Worm (Caenorhabditis elegans) whole organism, L1 larva: ENCODE results near the gene ZK1240.2.
A peak's percentile ranks its signal among the peaks of the same experiment; 100 is the strongest.

Experiments
- C16A3.4 ChIP-seq: fragments of 150-350 bp; optimal IDR thresholded peaks from 2 replicates; lab custom pipeline; 2014; ENCODE audit warnings: missing biosample characterization, missing genetic modification characterization
- C34B4.2 ChIP-seq: sonication (generic microtip); optimal IDR thresholded peaks from 2 replicates; lab custom pipeline; 2017; ENCODE audit warnings: mild to moderate bottlenecking, missing genetic modification characterization, missing compliant biosample characterization
- aly-2 ChIP-seq: fragments of 150-350 bp; optimal IDR thresholded peaks from 2 replicates; lab custom pipeline; 2014; ENCODE audit warnings: missing biosample characterization, missing genetic modification characterization
- ama-1 ChIP-seq: fragments of 150-350 bp; optimal IDR thresholded peaks from 2 replicates; lab custom pipeline; 2014
- ceh-8 ChIP-seq: fragments of 200-800 bp; sonication (Bioruptor generic); optimal IDR thresholded peaks from 2 replicates; lab custom pipeline; 2018; ENCODE audit warnings: mild to moderate bottlenecking, missing genetic modification characterization, moderate library complexity, missing compliant biosample characterization
- ceh-88 ChIP-seq: fragments of 200-800 bp; sonication (Bioruptor generic); IDR thresholded peaks from 2 replicates; pipeline ENCODE4 v1.3.6; 2022; ENCODE audit warnings: missing genetic modification characterization, missing compliant biosample characterization
- dpl-1 ChIP-seq, 3 experiments: fragments of 150-350 bp in 2 of 3; sonication (generic microtip) in 1 of 3; optimal IDR thresholded peaks; 2 replicates each; lab custom pipeline; 2014 to 2017; ENCODE audit warnings: missing biosample characterization in 3 of 3, missing genetic modification characterization in 3 of 3, missing genetic modification reagents in 3 of 3
- efl-1 ChIP-seq, 4 experiments: fragments of 150-350 bp; optimal IDR thresholded peaks in 3 of 4; peaks in 1 of 4; 1 replicate in 1 of 4; 2 replicates in 3 of 4; lab custom pipeline; 2014; ENCODE audit warnings: missing biosample characterization in 2 of 4, missing genetic modification characterization in 2 of 4, missing genetic modification reagents in 2 of 4
- elt-3 ChIP-seq, 6 experiments: fragments of 150-350 bp in 1 of 6; sonication (generic microtip); optimal IDR thresholded peaks; 2 replicates each; lab custom pipeline; 2017 to 2018; ENCODE audit warnings: missing biosample characterization in 6 of 6, missing genetic modification characterization in 6 of 6, inconsistent platforms in 1 of 6
- ets-5 ChIP-seq: fragments of 200-800 bp; sonication (Bioruptor generic); IDR thresholded peaks from 2 replicates; pipeline ENCODE4 v1.3.6; 2022; ENCODE audit warnings: missing genetic modification characterization, missing compliant biosample characterization
- fos-1 ChIP-seq: fragments of 150-350 bp; optimal IDR thresholded peaks from 2 replicates; lab custom pipeline; 2014; ENCODE audit warnings: missing biosample characterization, missing genetic modification characterization
- hlh-17 ChIP-seq: fragments of 200-800 bp; sonication (Bioruptor generic); optimal IDR thresholded peaks from 2 replicates; lab custom pipeline; 2018; ENCODE audit warnings: missing genetic modification characterization, mild to moderate bottlenecking, missing compliant biosample characterization, moderate library complexity, borderline replicate concordance
- hpl-2 ChIP-seq: fragments of 150-350 bp; optimal IDR thresholded peaks from 2 replicates; lab custom pipeline; 2014; ENCODE audit warnings: missing biosample characterization, missing genetic modification reagents, missing genetic modification characterization
- lin-14 ChIP-seq: fragments of 200-800 bp; sonication (Bioruptor generic); optimal IDR thresholded peaks from 2 replicates; lab custom pipeline; 2018; ENCODE audit warnings: mild to moderate bottlenecking, missing genetic modification characterization, moderate library complexity, missing compliant biosample characterization
- lin-35 ChIP-seq, 2 experiments: fragments of 150-350 bp; optimal IDR thresholded peaks; 2 replicates each; lab custom pipeline; 2014; ENCODE audit warnings: missing biosample characterization in 2 of 2, missing genetic modification characterization in 2 of 2, missing genetic modification reagents in 2 of 2
- lin-39 ChIP-seq: fragments of 150-350 bp; optimal IDR thresholded peaks from 2 replicates; lab custom pipeline; 2014; ENCODE audit warnings: missing biosample characterization, missing genetic modification reagents, missing genetic modification characterization
- lsy-2 ChIP-seq, 2 experiments: fragments of 150-350 bp; optimal IDR thresholded peaks; 2 replicates each; lab custom pipeline; 2014; ENCODE audit warnings: missing biosample characterization in 2 of 2, missing genetic modification characterization in 2 of 2
- mab-9 ChIP-seq: fragments of 200-800 bp; sonication (Bioruptor generic); IDR thresholded peaks from 2 replicates; pipeline ENCODE4 v1.3.6; 2022; ENCODE audit warnings: missing genetic modification reagents, missing genetic modification characterization, missing compliant biosample characterization
- mdl-1 ChIP-seq, 2 experiments: fragments of 150-350 bp; optimal IDR thresholded peaks; 2 replicates each; lab custom pipeline; 2014 to 2017; ENCODE audit warnings: missing biosample characterization in 2 of 2, missing genetic modification characterization in 2 of 2, inconsistent platforms in 1 of 2
- nhr-11 ChIP-seq: fragments of 150-350 bp; optimal IDR thresholded peaks from 2 replicates; lab custom pipeline; 2014; ENCODE audit warnings: missing biosample characterization, missing genetic modification characterization
- nhr-28 ChIP-seq: fragments of 150-350 bp; optimal IDR thresholded peaks from 2 replicates; lab custom pipeline; 2014; ENCODE audit warnings: missing biosample characterization, missing genetic modification characterization
- nhr-71 ChIP-seq: sonication (generic microtip); optimal IDR thresholded peaks from 2 replicates; lab custom pipeline; 2016; ENCODE audit warnings: mild to moderate bottlenecking, missing genetic modification characterization, moderate library complexity, missing compliant biosample characterization
- nhr-76 ChIP-seq: sonication (generic microtip); optimal IDR thresholded peaks from 2 replicates; lab custom pipeline; 2017; ENCODE audit warnings: missing biosample characterization, missing genetic modification characterization
- nhr-77 ChIP-seq: fragments of 150-350 bp; optimal IDR thresholded peaks from 2 replicates; lab custom pipeline; 2014; ENCODE audit warnings: missing biosample characterization, missing genetic modification characterization
- nhr-85 ChIP-seq: sonication (generic microtip); peaks from one replicate; lab custom pipeline; 2016; ENCODE audit warnings: missing genetic modification characterization, inconsistent platforms, missing compliant biosample characterization
- nhr-90 ChIP-seq: sonication (generic microtip); optimal IDR thresholded peaks from 2 replicates; lab custom pipeline; 2016; ENCODE audit warnings: mild to moderate bottlenecking, missing genetic modification characterization, missing compliant biosample characterization; ENCODE audit not compliant: poor library complexity
- pag-3 ChIP-seq: sonication (generic microtip); optimal IDR thresholded peaks from 2 replicates; lab custom pipeline; 2017; ENCODE audit warnings: missing genetic modification characterization, mild to moderate bottlenecking, missing compliant biosample characterization, antibody characterized with exemption, borderline replicate concordance; ENCODE audit not compliant: insufficient read depth
- pax-3 ChIP-seq: fragments of 200-800 bp; sonication (Bioruptor generic); optimal IDR thresholded peaks from 2 replicates; lab custom pipeline; 2018; ENCODE audit warnings: mild to moderate bottlenecking, missing genetic modification characterization, moderate library complexity, missing compliant biosample characterization
- rnt-1 ChIP-seq: sonication (generic microtip); optimal IDR thresholded peaks from 2 replicates; lab custom pipeline; 2016; ENCODE audit warnings: mild to moderate bottlenecking, missing genetic modification characterization, moderate library complexity, missing compliant biosample characterization
- skn-1 ChIP-seq: fragments of 150-350 bp; optimal IDR thresholded peaks from 2 replicates; lab custom pipeline; 2014; ENCODE audit warnings: missing biosample characterization, missing genetic modification characterization
- sup-37 ChIP-seq: fragments of 200-800 bp; sonication (Bioruptor generic); optimal IDR thresholded peaks from 2 replicates; lab custom pipeline; 2018; ENCODE audit warnings: mild to moderate bottlenecking, missing genetic modification characterization, missing compliant biosample characterization
- tlp-1 ChIP-seq: fragments of 150-350 bp; optimal IDR thresholded peaks from 2 replicates; lab custom pipeline; 2014; ENCODE audit warnings: missing biosample characterization, missing genetic modification characterization
- unc-62 ChIP-seq: fragments of 150-350 bp; optimal IDR thresholded peaks from 2 replicates; lab custom pipeline; 2014; ENCODE audit warnings: missing biosample characterization, missing genetic modification reagents, missing genetic modification characterization
- zag-1 ChIP-seq: fragments of 150-350 bp; optimal IDR thresholded peaks from 2 replicates; lab custom pipeline; 2014; ENCODE audit warnings: missing biosample characterization, missing genetic modification characterization
- zip-4 ChIP-seq: fragments of 200-800 bp; sonication (Bioruptor generic); optimal IDR thresholded peaks from 2 replicates; lab custom pipeline; 2018; ENCODE audit warnings: mild to moderate bottlenecking, missing genetic modification characterization, moderate library complexity, missing compliant biosample characterization
- ztf-11 ChIP-seq, 2 experiments: sonication (generic microtip); optimal IDR thresholded peaks; 2 replicates each; lab custom pipeline; 2016 to 2017; ENCODE audit warnings: missing genetic modification characterization in 2 of 2, missing biosample characterization in 1 of 2, missing compliant biosample characterization in 1 of 2
- ztf-4 ChIP-seq: fragments of 150-350 bp; optimal IDR thresholded peaks from 2 replicates; lab custom pipeline; 2014; ENCODE audit warnings: missing biosample characterization, missing genetic modification characterization

ZK1240.2 gene

ce11 chrII:2359965-2360364 lies 36.8 kb downstream of the ZK1240.2 start, which contains the start of gene F43C11.16:
TSS of gene F43C11.16 (minus strand) at chrII:2360065.
- TF ChIP-seq efl-1 (optimal IDR thresholded peaks at IDR 0.05; lab: Kevin White, UChicago) (no peak), efl-1 (GFP tag; optimal IDR thresholded peaks at IDR 0.05 in 1 of 2; lab: Kevin White, UChicago) (peak in 1 of 2 experiments; percentile 18), ztf-11 (tag; optimal IDR thresholded peaks at IDR 0.05; lab: Kevin White, UChicago) (no peak), sup-37 (GFP tag; lab: Kevin White, UChicago) (no peak), nhr-76 (tag; lab: Kevin White, UChicago) (no peak)

DNA sequence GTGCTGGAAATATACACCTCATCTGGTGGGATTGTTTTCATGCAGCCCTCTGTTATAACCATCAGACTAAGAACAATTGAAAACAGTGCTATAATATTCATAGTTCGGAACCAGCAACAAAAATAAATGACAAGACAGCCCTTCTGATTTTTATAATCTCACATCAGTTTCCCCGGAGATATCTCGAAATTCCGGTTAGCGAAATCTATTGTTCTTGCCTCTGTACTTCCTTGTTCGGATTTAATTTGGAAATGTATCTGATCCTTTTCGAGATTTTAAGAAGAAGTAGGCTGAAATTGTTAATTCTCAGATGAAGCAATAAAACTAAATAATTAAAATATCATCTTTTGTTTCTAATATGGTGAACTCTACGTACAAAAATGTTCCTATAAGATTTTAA lies 40.5 kb downstream of the ZK1240.2 start, which contains the start of gene F43C11.11:
Gene F43C11.11, minus strand, starts transcription at position 101 of the 400 bp plus-strand sequence.
- TF ChIP-seq lin-14 (GFP tag; lab: Kevin White, UChicago) (no peak), nhr-71 (no peak), C16A3.4 (no peak), lin-39 (no peak), C34B4.2 (tag; lab: Kevin White, UChicago) (no peak), hlh-17 (GFP tag; lab: Kevin White, UChicago) (no peak), skn-1 (tag; lab: Kevin White, UChicago) (no peak), ceh-8 (GFP tag; lab: Kevin White, UChicago) (no peak), lsy-2 (tag; optimal IDR thresholded peaks at IDR 0.05; lab: Kevin White, UChicago) (no peak), ceh-88 (GFP tag; lab: Robert Waterston, UW) (no peak), ztf-4 (tag; lab: Kevin White, UChicago) (no peak), tlp-1 (no peak)
- TF ChIP-seq, all 84 proteins: peak for 0

ce11 chrII:2366623-2367365 lies 43.6 kb downstream of the ZK1240.2 start, which contains the start of the genes F43C11.12 and F16G10.5:
TSS of gene F43C11.12 (minus strand) at chrII:2366723.
TSS of gene F16G10.5 (plus strand) at chrII:2367315.
- TF ChIP-seq ceh-88 (GFP tag; lab: Robert Waterston, UW) (no peak), nhr-85 (tag; lab: Kevin White, UChicago) (no peak), nhr-90 (no peak), nhr-28 (no peak), aly-2 (no peak), mab-9 (no peak), unc-62 (GFP tag; lab: Kevin White, UChicago) (no peak), tlp-1 (no peak), lin-35 (GFP tag; optimal IDR thresholded peaks at IDR 0.05; lab: Kevin White, UChicago) (no peak), lin-14 (GFP tag; lab: Kevin White, UChicago) (no peak), fos-1 (tag; lab: Kevin White, UChicago) (no peak), skn-1 (tag; lab: Kevin White, UChicago) (no peak), mdl-1 (tag; optimal IDR thresholded peaks at IDR 0.05; lab: Kevin White, UChicago) (no peak), dpl-1 (GFP tag; optimal IDR thresholded peaks at IDR 0.05; lab: Kevin White, UChicago) (no peak), ama-1 (lab: Kevin White, UChicago) (no peak), zip-4 (no peak), rnt-1 (tag; lab: Kevin White, UChicago) (no peak), pag-3 (no peak)

DNA sequence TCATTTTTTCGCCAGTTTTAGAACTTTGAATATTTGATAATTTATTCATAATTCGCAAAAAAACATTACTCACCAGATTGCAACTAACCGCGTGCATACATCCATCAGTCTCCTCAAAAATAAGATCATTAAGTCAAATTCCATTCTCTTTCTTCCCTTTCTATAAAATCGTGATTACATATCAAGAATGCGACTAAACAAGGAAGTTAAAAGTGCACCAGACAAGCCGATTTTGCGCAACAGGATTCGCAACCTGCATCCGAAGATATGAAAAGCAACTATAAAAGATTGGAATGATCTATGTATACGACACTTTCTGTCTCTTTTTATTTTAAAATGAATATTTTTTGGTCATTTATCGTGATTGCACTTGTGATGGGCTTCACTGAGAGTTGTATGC lies 45.8 kb downstream of the ZK1240.2 start, which contains the start of gene hpo-25:
Gene hpo-25, plus strand, starts transcription at position 301 of the 400 bp plus-strand sequence.
- no peak for TF ChIP-seq hpl-2
- no peak for TF ChIP-seq pax-3
- no peak for TF ChIP-seq fos-1 (tag; lab: Kevin White, UChicago)
- no peak for TF ChIP-seq tlp-1
- TF ChIP-seq nhr-77 (tag; lab: Kevin White, UChicago) = no peak
- TF ChIP-seq ets-5 (GFP tag; lab: Robert Waterston, UW) = no peak
- no peak for TF ChIP-seq zag-1
- no peak for TF ChIP-seq nhr-11 (tag; lab: Kevin White, UChicago)
- TF ChIP-seq elt-3 (tag; optimal IDR thresholded peaks at IDR 0.05; lab: Kevin White, UChicago) = no peak
